Worm (Caenorhabditis elegans) whole organism, late embryonic: ENCODE data around the gene nspb-10.

Experiments
- ama-1 ChIP-seq: fragments of 150-350 bp; optimal IDR thresholded peaks from 2 replicates; lab custom pipeline; 2014
- fkh-10 ChIP-seq: fragments of 150-350 bp; optimal IDR thresholded peaks from 2 replicates; lab custom pipeline; 2014; ENCODE audit warnings: missing biosample characterization, missing genetic modification reagents, missing genetic modification characterization
- nhr-11 ChIP-seq: fragments of 150-350 bp; optimal IDR thresholded peaks from 2 replicates; lab custom pipeline; 2014; ENCODE audit warnings: missing biosample characterization, missing genetic modification characterization
- pha-4 ChIP-seq: fragments of 150-350 bp; optimal IDR thresholded peaks from 2 replicates; lab custom pipeline; 2018; ENCODE audit warnings: missing biosample characterization, missing genetic modification reagents, missing genetic modification characterization

DNA sequence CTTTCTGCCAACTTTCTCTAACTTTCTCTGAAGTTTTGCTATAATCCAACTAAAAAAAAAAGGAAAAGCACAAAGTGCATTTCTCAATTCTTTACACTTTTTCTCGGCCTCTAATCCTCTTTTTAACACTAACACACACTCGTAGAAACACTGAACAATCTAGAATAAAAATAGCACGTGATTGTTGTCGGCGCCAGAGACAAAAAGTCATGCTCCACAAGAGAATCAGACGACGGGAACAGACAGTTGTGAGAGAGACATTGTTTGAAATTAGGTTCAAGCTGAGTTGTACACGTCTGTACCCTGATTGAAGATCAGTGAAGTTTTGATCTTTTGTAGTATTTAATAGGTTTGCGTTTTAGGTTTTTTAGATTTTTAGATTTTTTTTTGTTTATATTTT lies 10.3 kb upstream of the nspb-10 start:
- no peak for TF ChIP-seq ama-1 (lab: Kevin White, UChicago)
- TF ChIP-seq fkh-10 (GFP tag; lab: Kevin White, UChicago) = no peak
- no peak for TF ChIP-seq pha-4 (tag; lab: Kevin White, UChicago)
- no peak for TF ChIP-seq nhr-11 (tag; lab: Kevin White, UChicago)
